ENCODE assay signal across 1 fruit fly cellular context in genomic region chr3L:753568-754156, dm6.
A peak's percentile ranks its signal among the peaks of the same experiment; 100 is the strongest.
TF ChIP-seq lines count a peak whose summit lies in the region.

No protein-coding gene starts in this region.

TF ChIP-seq in whole organism, embryonic, 481 proteins besides CTCF, POLR2A, EP300 and RAD21 (continued from another document):
- no peak for TF ChIP-seq HLH54F (GFP tag; optimal IDR thresholded peaks at IDR 0.05; lab: Kevin White, UChicago)
- no peak for TF ChIP-seq lov (optimal IDR thresholded peaks at IDR 0.05; lab: Kevin White, UChicago)
- 0 out of 3 replicates have a peak, but pooled peaks have one; percentile 72 for TF ChIP-seq lov (GFP tag; IDR thresholded peaks at IDR 0.05; lab: Robert Waterston, UW)
- peak; percentile 71 for TF ChIP-seq Med (GFP tag; lab: Kevin White, UChicago)
- peak; percentile 24 for TF ChIP-seq Rfx (GFP tag; IDR thresholded peaks at IDR 0.05; lab: Robert Waterston, UW)
- no peak for TF ChIP-seq toy (GFP tag; IDR thresholded peaks at IDR 0.05; lab: Robert Waterston, UW)
- peak; percentile 9 for TF ChIP-seq CG10543 (GFP tag; optimal IDR thresholded peaks at IDR 0.05; lab: Kevin White, UChicago)
- TF ChIP-seq emc (GFP tag; optimal IDR thresholded peaks at IDR 0.05; lab: Kevin White, UChicago) = no peak
- TF ChIP-seq CG8089 (GFP tag; optimal IDR thresholded peaks at IDR 0.05; lab: Kevin White, UChicago) = no peak
- no peak for TF ChIP-seq CG32772 (GFP tag; IDR thresholded peaks at IDR 0.05; lab: Robert Waterston, UW)
- TF ChIP-seq CG32532 (GFP tag; IDR thresholded peaks at IDR 0.05; lab: Robert Waterston, UW) = peak; percentile 7; the same call in 1 of the 2 replicates
- 0 out of 2 replicates have a peak, but pooled peaks have one; percentile 12 for TF ChIP-seq sim (GFP tag; IDR thresholded peaks at IDR 0.05; lab: Robert Waterston, UW)
- TF ChIP-seq CG17568 (GFP tag; optimal IDR thresholded peaks at IDR 0.05; lab: Kevin White, UChicago) = no peak
- TF ChIP-seq CG3163 (GFP tag; optimal IDR thresholded peaks at IDR 0.05; lab: Kevin White, UChicago) = peak; percentile 17
- TF ChIP-seq CG13894 (tag; optimal IDR thresholded peaks at IDR 0.05; lab: Kevin White, UChicago) = no peak
- 0 out of 2 replicates have a peak, but pooled peaks have one; percentile 9 for TF ChIP-seq Nf-YA (GFP tag; IDR thresholded peaks at IDR 0.05; lab: Robert Waterston, UW)
- TF ChIP-seq hkb (optimal IDR thresholded peaks at IDR 0.05; lab: Kevin White, UChicago) = no peak
- no peak for TF ChIP-seq hkb (GFP tag; IDR thresholded peaks at IDR 0.05; lab: Robert Waterston, UW)
- no peak for TF ChIP-seq CG8359 (GFP tag; optimal IDR thresholded peaks at IDR 0.05; lab: Kevin White, UChicago; ENCODE audit: borderline replicate concordance)
- TF ChIP-seq CG9215 (GFP tag; IDR thresholded peaks at IDR 0.05; lab: Robert Waterston, UW) = no peak
- 0 out of 2 replicates have a peak, but pooled peaks have one; percentile 14 for TF ChIP-seq Ptx1 (GFP tag; IDR thresholded peaks at IDR 0.05; lab: Robert Waterston, UW)
- no peak for TF ChIP-seq eyg (GFP tag; optimal IDR thresholded peaks at IDR 0.05; lab: Kevin White, UChicago)
- TF ChIP-seq nom (GFP tag; optimal IDR thresholded peaks at IDR 0.05; lab: Kevin White, UChicago) = peak; percentile 13
- no peak for TF ChIP-seq Myb (GFP tag; optimal IDR thresholded peaks at IDR 0.05; lab: Kevin White, UChicago)
- peak in 1 of 2 experiments; percentile 83 for TF ChIP-seq tll (GFP tag; optimal IDR thresholded peaks at IDR 0.05; lab: Kevin White, UChicago)
- no peak for TF ChIP-seq Xbp1 (GFP tag; optimal IDR thresholded peaks at IDR 0.05; lab: Kevin White, UChicago)
- peak; percentile 25; the same call in 1 of the 2 replicates for TF ChIP-seq E2f2 (GFP tag; IDR thresholded peaks at IDR 0.05; lab: Robert Waterston, UW)
- TF ChIP-seq CG11247 (GFP tag; IDR thresholded peaks at IDR 0.05; lab: Robert Waterston, UW) = 0 out of 2 replicates have a peak, but pooled peaks have one; percentile 14
- TF ChIP-seq CG3847 (GFP tag; IDR thresholded peaks at IDR 0.05; lab: Robert Waterston, UW) = peak; percentile 40
- TF ChIP-seq pan (optimal IDR thresholded peaks at IDR 0.05; lab: Kevin White, UChicago) = no peak
- peak in 1 of 2 experiments; percentile 4 for TF ChIP-seq pan (GFP tag; optimal IDR thresholded peaks at IDR 0.05 in 1 of 2, IDR thresholded peaks at IDR 0.05 in 1 of 2)
- TF ChIP-seq sr (GFP tag; IDR thresholded peaks at IDR 0.05; lab: Robert Waterston, UW) = peak; percentile 56; the same call in 1 of the 3 replicates
- TF ChIP-seq btn (GFP tag; optimal IDR thresholded peaks at IDR 0.05; lab: Kevin White, UChicago) = no peak
- no peak for TF ChIP-seq CG8388 (GFP tag; optimal IDR thresholded peaks at IDR 0.05; lab: Kevin White, UChicago)
- 0 out of 2 replicates have a peak, but pooled peaks have one; percentile 27 for TF ChIP-seq CG9932 (GFP tag; IDR thresholded peaks at IDR 0.05; lab: Robert Waterston, UW)
- TF ChIP-seq CG12155 (GFP tag; optimal IDR thresholded peaks at IDR 0.05; lab: Kevin White, UChicago) = no peak
- no peak for TF ChIP-seq exex (tag; optimal IDR thresholded peaks at IDR 0.05; lab: Kevin White, UChicago)
- peak; percentile 80 for TF ChIP-seq Elba2 (GFP tag; optimal IDR thresholded peaks at IDR 0.05; lab: Kevin White, UChicago)
- no peak for TF ChIP-seq ken (GFP tag; IDR thresholded peaks at IDR 0.05; lab: Robert Waterston, UW)
- 0 out of 2 replicates have a peak, but pooled peaks have one; percentile 31 for TF ChIP-seq Scr (GFP tag; IDR thresholded peaks at IDR 0.05; lab: Robert Waterston, UW; ENCODE audit: partially characterized antibody)
- no peak for TF ChIP-seq caup (GFP tag; optimal IDR thresholded peaks at IDR 0.05; lab: Kevin White, UChicago; ENCODE audit: severe bottlenecking)
- no peak for TF ChIP-seq Hmx (GFP tag; optimal IDR thresholded peaks at IDR 0.05; lab: Kevin White, UChicago)
- peak; percentile 42 for TF ChIP-seq sob (GFP tag; IDR thresholded peaks at IDR 0.05; lab: Robert Waterston, UW)
- peak; percentile 55 for TF ChIP-seq twi (tag; optimal IDR thresholded peaks at IDR 0.05; lab: Kevin White, UChicago)
- TF ChIP-seq slbo (GFP tag; IDR thresholded peaks at IDR 0.05; lab: Robert Waterston, UW) = no peak
- TF ChIP-seq CG31388 (GFP tag; optimal IDR thresholded peaks at IDR 0.05; lab: Kevin White, UChicago) = no peak
- peak; percentile 56 for TF ChIP-seq pros (GFP tag; optimal IDR thresholded peaks at IDR 0.05; lab: Kevin White, UChicago)
- no peak for TF ChIP-seq CG33213 (GFP tag; optimal IDR thresholded peaks at IDR 0.05; lab: Kevin White, UChicago)
- 0 out of 3 replicates have a peak, but pooled peaks have one; percentile 46 for TF ChIP-seq CG14860 (GFP tag; IDR thresholded peaks at IDR 0.05; lab: Robert Waterston, UW; ENCODE audit: partially characterized antibody)
- peak; percentile 63 for TF ChIP-seq zen (tag; optimal IDR thresholded peaks at IDR 0.05; lab: Kevin White, UChicago)
- TF ChIP-seq sna (GFP tag; IDR thresholded peaks at IDR 0.05; lab: Robert Waterston, UW; ENCODE audit: partially characterized antibody) = no peak
- no peak for TF ChIP-seq Mad (GFP tag; optimal IDR thresholded peaks at IDR 0.05; lab: Kevin White, UChicago)
- peak; percentile 50; the same call in 1 of the 3 replicates for TF ChIP-seq ci (GFP tag; IDR thresholded peaks at IDR 0.05; lab: Robert Waterston, UW)
- TF ChIP-seq salm (tag; optimal IDR thresholded peaks at IDR 0.05; lab: Kevin White, UChicago) = no peak
- no peak for TF ChIP-seq CG3995 (GFP tag; optimal IDR thresholded peaks at IDR 0.05; lab: Kevin White, UChicago)
- 0 out of 2 replicates have a peak, but pooled peaks have one; percentile 25 for TF ChIP-seq Drgx (GFP tag; IDR thresholded peaks at IDR 0.05; lab: Robert Waterston, UW)
- peak; percentile 38; the same call in 1 of the 2 replicates for TF ChIP-seq vvl (GFP tag; IDR thresholded peaks at IDR 0.05; lab: Robert Waterston, UW)
- TF ChIP-seq crol (GFP tag; IDR thresholded peaks at IDR 0.05; lab: Robert Waterston, UW) = 0 out of 2 replicates have a peak, but pooled peaks have one; percentile 28
- TF ChIP-seq CG4360 (GFP tag; IDR thresholded peaks at IDR 0.05; lab: Robert Waterston, UW) = no peak
- TF ChIP-seq tap (tag; optimal IDR thresholded peaks at IDR 0.05; lab: Kevin White, UChicago) = no peak
- TF ChIP-seq Lpt (GFP tag; optimal IDR thresholded peaks at IDR 0.05; lab: Kevin White, UChicago) = no peak
- peak; percentile 56 for TF ChIP-seq kni (GFP tag; optimal IDR thresholded peaks at IDR 0.05; lab: Kevin White, UChicago)
- TF ChIP-seq CG7928 (GFP tag; optimal IDR thresholded peaks at IDR 0.05; lab: Kevin White, UChicago) = no peak
- peak; percentile 79 for TF ChIP-seq D (optimal IDR thresholded peaks at IDR 0.05; lab: Kevin White, UChicago)
- no peak for TF ChIP-seq D (GFP tag; optimal IDR thresholded peaks at IDR 0.05; lab: Kevin White, UChicago)
- 0 out of 2 replicates have a peak, but pooled peaks have one; percentile 30 for TF ChIP-seq CG17612 (GFP tag; IDR thresholded peaks at IDR 0.05; lab: Robert Waterston, UW)
- no peak for TF ChIP-seq CG12391 (tag; optimal IDR thresholded peaks at IDR 0.05; lab: Kevin White, UChicago)
- TF ChIP-seq tio (GFP tag; optimal IDR thresholded peaks at IDR 0.05; lab: Kevin White, UChicago) = no peak
- no peak for TF ChIP-seq CG8290 (GFP tag; optimal IDR thresholded peaks at IDR 0.05; lab: Kevin White, UChicago)
- TF ChIP-seq CG8290 (tag; optimal IDR thresholded peaks at IDR 0.05; lab: Kevin White, UChicago) = peak in 1 of 2 experiments; percentile 28
- TF ChIP-seq row (GFP tag; IDR thresholded peaks at IDR 0.05; lab: Robert Waterston, UW) = no peak
- no peak for TF ChIP-seq CG2129 (GFP tag; IDR thresholded peaks at IDR 0.05; lab: Robert Waterston, UW; ENCODE audit: partially characterized antibody)
- peak; percentile 48 for TF ChIP-seq Atf6 (GFP tag; IDR thresholded peaks at IDR 0.05; lab: Robert Waterston, UW)
- TF ChIP-seq C15 (GFP tag; IDR thresholded peaks at IDR 0.05; lab: Robert Waterston, UW) = no peak
- no peak for TF ChIP-seq kah (GFP tag; optimal IDR thresholded peaks at IDR 0.05; lab: Kevin White, UChicago)
- no peak for TF ChIP-seq CG13287 (GFP tag; IDR thresholded peaks at IDR 0.05; lab: Robert Waterston, UW; ENCODE audit: partially characterized antibody)
- TF ChIP-seq CG12299 (tag; optimal IDR thresholded peaks at IDR 0.05; lab: Kevin White, UChicago) = no peak
- TF ChIP-seq CG2199 (GFP tag; IDR thresholded peaks at IDR 0.05; lab: Robert Waterston, UW) = peak; percentile 70; the same call in 1 of the 3 replicates
- 0 out of 2 replicates have a peak, but pooled peaks have one; percentile 9 for TF ChIP-seq Ada2b (GFP tag; IDR thresholded peaks at IDR 0.05; lab: Robert Waterston, UW)
- no peak for TF ChIP-seq Side (GFP tag; optimal IDR thresholded peaks at IDR 0.05; lab: Kevin White, UChicago)
- TF ChIP-seq Bteb2 (GFP tag; optimal IDR thresholded peaks at IDR 0.05; lab: Kevin White, UChicago) = no peak
- peak; percentile 68 for TF ChIP-seq sens (GFP tag; lab: Kevin White, UChicago)
- 0 out of 2 replicates have a peak, but pooled peaks have one; percentile 11 for TF ChIP-seq stc (GFP tag; IDR thresholded peaks at IDR 0.05; lab: Robert Waterston, UW)
- peak; percentile 17 for TF ChIP-seq Deaf1 (tag; optimal IDR thresholded peaks at IDR 0.05; lab: Kevin White, UChicago)
- TF ChIP-seq cato (GFP tag; optimal IDR thresholded peaks at IDR 0.05; lab: Kevin White, UChicago; ENCODE audit: borderline replicate concordance) = no peak
- peak; percentile 93 for TF ChIP-seq Ets65A (GFP tag; lab: Kevin White, UChicago)
- 0 out of 3 replicates have a peak, but pooled peaks have one; percentile 17 for TF ChIP-seq CG11456 (GFP tag; IDR thresholded peaks at IDR 0.05; lab: Robert Waterston, UW)
- TF ChIP-seq lmd (GFP tag; IDR thresholded peaks at IDR 0.05; lab: Robert Waterston, UW) = 0 out of 2 replicates have a peak, but pooled peaks have one; percentile 8
- no peak for TF ChIP-seq yki (optimal IDR thresholded peaks at IDR 0.05; lab: Kevin White, UChicago)
- TF ChIP-seq chinmo (GFP tag; IDR thresholded peaks at IDR 0.05; lab: Robert Waterston, UW; ENCODE audit: partially characterized antibody) = no peak
